Worm (Caenorhabditis elegans): Measurements from ENCODE around the gene rpoa-49.

DNA sequence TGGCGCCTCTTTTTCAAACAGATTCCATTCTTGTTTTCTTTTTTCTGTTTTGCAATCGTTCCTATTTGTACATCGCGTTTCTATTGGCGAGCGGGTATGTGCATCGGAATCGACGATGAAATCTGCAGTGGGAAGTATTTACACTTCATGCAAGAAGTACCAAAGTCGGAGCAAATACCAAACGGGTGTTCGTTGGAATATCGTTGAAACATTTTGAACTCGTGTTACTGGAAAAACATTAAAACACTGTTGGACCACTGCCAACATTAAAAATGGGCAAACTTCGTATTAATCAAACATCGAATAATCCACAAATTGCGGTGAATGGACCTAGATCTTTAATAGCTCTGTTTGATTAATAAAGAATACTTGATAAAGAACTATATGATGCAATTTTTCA, 34.3 kb downstream of the rpoa-49 start, which contains the start of gene C23H3.9:
- TF ChIP-seq mdl-1 (tag; optimal IDR thresholded peaks at IDR 0.05) (no peak), egl-27 (tag; optimal IDR thresholded peaks at IDR 0.05) (no peak), lin-39 (tag; optimal IDR thresholded peaks at IDR 0.05) (no peak), ceh-82 (tag; optimal IDR thresholded peaks at IDR 0.05) (no peak), aly-2 (tag; optimal IDR thresholded peaks at IDR 0.05) (no peak), zag-1 (tag; optimal IDR thresholded peaks at IDR 0.05) (no peak), pha-4 (tag; optimal IDR thresholded peaks at IDR 0.05) (no peak), nhr-23 (tag; optimal IDR thresholded peaks at IDR 0.05) (no peak)
